Fruit fly (Drosophila melanogaster) whole organism, embryonic: ENCODE results near the gene CG4218.

ENCODE experiments used
- CG1024 ChIP-seq: fragments of 200-800 bp; sonication (Bioruptor generic); IDR thresholded peaks from 2 replicates; pipeline ENCODE4 v1.3.6; 2022; ENCODE audit warnings: missing biosample characterization, missing genetic modification characterization
- CG10543 ChIP-seq: fragments of 200-800 bp; sonication (Bioruptor generic); optimal IDR thresholded peaks from 3 replicates; lab custom pipeline; 2017; ENCODE audit warnings: missing biosample characterization, mild to moderate bottlenecking, missing genetic modification characterization, moderate library complexity
- CG11247 ChIP-seq: fragments of 200-800 bp; sonication (Bioruptor generic); IDR thresholded peaks from 2 replicates; pipeline ENCODE4 v1.3.6; 2022; ENCODE audit warnings: missing biosample characterization, missing genetic modification characterization
- CG1233 ChIP-seq: fragments of 200-800 bp; sonication (Bioruptor generic); optimal IDR thresholded peaks from 4 replicates; lab custom pipeline; 2018; ENCODE audit warnings: missing biosample characterization, mild to moderate bottlenecking, missing genetic modification characterization
- CG13287 ChIP-seq: fragments of 200-800 bp; sonication (Bioruptor generic); IDR thresholded peaks from 2 replicates; pipeline ENCODE4 v1.3.6; 2022; ENCODE audit warnings: missing biosample characterization, missing genetic modification characterization; ENCODE audit not compliant: partially characterized antibody
- CG15073 ChIP-seq: fragments of 200-800 bp; sonication (Bioruptor generic); optimal IDR thresholded peaks from 2 replicates; lab custom pipeline; 2016; ENCODE audit warnings: missing biosample characterization, missing genetic modification characterization
- CG15269 ChIP-seq: fragments of 200-800 bp; sonication (Bioruptor generic); optimal IDR thresholded peaks from 2 replicates; lab custom pipeline; 2018; ENCODE audit warnings: missing biosample characterization, mild to moderate bottlenecking, missing genetic modification characterization, moderate library complexity
- CG17385 ChIP-seq: fragments of 200-800 bp; sonication (Bioruptor generic); optimal IDR thresholded peaks from 3 replicates; lab custom pipeline; 2018; ENCODE audit warnings: missing biosample characterization, mild to moderate bottlenecking, missing genetic modification characterization
- CG18599 ChIP-seq: fragments of 200-800 bp; sonication (Bioruptor generic); optimal IDR thresholded peaks from 3 replicates; lab custom pipeline; 2017; ENCODE audit warnings: missing biosample characterization, missing genetic modification characterization, mild to moderate bottlenecking, moderate library complexity, missing genetic modification reagents
- CG2199 ChIP-seq: fragments of 200-800 bp; sonication (Bioruptor generic); IDR thresholded peaks from 3 replicates; pipeline ENCODE4 v1.3.6; 2022; ENCODE audit warnings: missing biosample characterization, missing genetic modification characterization
- CG33557 ChIP-seq: fragments of 200-800 bp; sonication (Bioruptor generic); optimal IDR thresholded peaks from 2 replicates; lab custom pipeline; 2019; ENCODE audit warnings: missing biosample characterization, mild to moderate bottlenecking, missing genetic modification characterization, moderate library complexity
- CG3995 ChIP-seq: fragments of 200-800 bp; sonication (Bioruptor generic); optimal IDR thresholded peaks from 3 replicates; lab custom pipeline; 2016; ENCODE audit warnings: missing biosample characterization, missing genetic modification characterization
- CG5180 ChIP-seq: fragments of 200-800 bp; sonication (Bioruptor generic); optimal IDR thresholded peaks from 3 replicates; lab custom pipeline; 2017; ENCODE audit warnings: missing biosample characterization, missing genetic modification characterization, mild to moderate bottlenecking, moderate library complexity, missing genetic modification reagents
- CG6654 ChIP-seq: fragments of 200-800 bp; sonication (Bioruptor generic); optimal IDR thresholded peaks from 2 replicates; lab custom pipeline; 2017; ENCODE audit warnings: missing biosample characterization, mild to moderate bottlenecking, missing genetic modification characterization
- CG7839 ChIP-seq: fragments of 200-800 bp; sonication (Bioruptor generic); optimal IDR thresholded peaks from 3 replicates; lab custom pipeline; 2018; ENCODE audit warnings: missing biosample characterization, mild to moderate bottlenecking, missing genetic modification characterization, moderate library complexity
- CG7928 ChIP-seq: fragments of 200-800 bp; sonication (Bioruptor generic); optimal IDR thresholded peaks from 2 replicates; lab custom pipeline; 2017; ENCODE audit warnings: missing biosample characterization, mild to moderate bottlenecking, missing genetic modification characterization
- CG8765 ChIP-seq: fragments of 200-800 bp; sonication (Bioruptor generic); IDR thresholded peaks from 2 replicates; pipeline ENCODE4 v1.3.6; 2022; ENCODE audit warnings: missing biosample characterization, missing genetic modification characterization
- CG9876 ChIP-seq: fragments of 200-800 bp; sonication (Bioruptor generic); optimal IDR thresholded peaks from 2 replicates; lab custom pipeline; 2016; ENCODE audit warnings: missing biosample characterization, missing genetic modification characterization
- CG9932 ChIP-seq: fragments of 200-800 bp; sonication (Bioruptor generic); IDR thresholded peaks from 2 replicates; pipeline ENCODE4 v1.3.6; 2022; ENCODE audit warnings: missing biosample characterization, missing genetic modification characterization
- CkIIα-i1 ChIP-seq: fragments of 200-800 bp; sonication (Bioruptor generic); IDR thresholded peaks from 2 replicates; pipeline ENCODE4 v1.3.6; 2022; ENCODE audit warnings: missing biosample characterization, missing genetic modification characterization
- D19B ChIP-seq: fragments of 200-800 bp; sonication (Bioruptor generic); optimal IDR thresholded peaks from 2 replicates; lab custom pipeline; 2017; ENCODE audit warnings: missing biosample characterization, mild to moderate bottlenecking, missing genetic modification characterization
- Dbx ChIP-seq: fragments of 200-800 bp; sonication (Bioruptor generic); IDR thresholded peaks from 3 replicates; pipeline ENCODE4 v1.3.6; 2022; ENCODE audit warnings: missing biosample characterization, missing genetic modification characterization
- Mrtf ChIP-seq: fragments of 200-800 bp; sonication (Bioruptor generic); IDR thresholded peaks from 3 replicates; pipeline ENCODE4 v1.3.6; 2022; ENCODE audit warnings: missing biosample characterization, missing genetic modification characterization
- Optix ChIP-seq: fragments of 200-800 bp; sonication (Bioruptor generic); IDR thresholded peaks from 3 replicates; pipeline ENCODE4 v1.3.6; 2022; ENCODE audit warnings: missing biosample characterization, missing genetic modification characterization
- Rfx ChIP-seq: fragments of 200-800 bp; sonication (Bioruptor generic); IDR thresholded peaks from 2 replicates; pipeline ENCODE4 v1.3.6; 2022; ENCODE audit warnings: missing biosample characterization, missing genetic modification characterization
- Six4 ChIP-seq: fragments of 200-800 bp; sonication (Bioruptor generic); optimal IDR thresholded peaks from 2 replicates; lab custom pipeline; 2016; ENCODE audit warnings: missing biosample characterization, missing genetic modification characterization
- Taf1 ChIP-seq: fragments of 200-800 bp; sonication (Bioruptor generic); IDR thresholded peaks from 2 replicates; pipeline ENCODE4 v1.3.6; 2022; ENCODE audit warnings: missing biosample characterization, missing genetic modification characterization
- Tbp ChIP-seq: fragments of >200 bp; optimal IDR thresholded peaks from 2 replicates; lab custom pipeline; 2018; ENCODE audit warnings: missing biosample characterization, missing genetic modification characterization
- YL-1 ChIP-seq: fragments of 200-800 bp; sonication (Bioruptor generic); optimal IDR thresholded peaks from 3 replicates; lab custom pipeline; 2017; ENCODE audit warnings: missing biosample characterization, mild to moderate bottlenecking, missing genetic modification characterization
- ab ChIP-seq: fragments of 200-800 bp; sonication (Bioruptor generic); optimal IDR thresholded peaks from 2 replicates; lab custom pipeline; 2016; ENCODE audit warnings: missing biosample characterization, missing genetic modification characterization
- abd-A ChIP-seq: fragments of 200-800 bp; sonication (Bioruptor generic); optimal IDR thresholded peaks from 3 replicates; lab custom pipeline; 2019; ENCODE audit warnings: missing biosample characterization, mild to moderate bottlenecking, missing genetic modification characterization, moderate library complexity
- bab2 ChIP-seq: fragments of 200-800 bp; sonication (Bioruptor generic); optimal IDR thresholded peaks from 2 replicates; lab custom pipeline; 2016; ENCODE audit warnings: missing biosample characterization, missing genetic modification characterization
- chn ChIP-seq: fragments of 200-800 bp; sonication (Bioruptor generic); optimal IDR thresholded peaks from 2 replicates; lab custom pipeline; 2016; ENCODE audit warnings: missing biosample characterization, missing genetic modification characterization
- nom ChIP-seq: fragments of 200-800 bp; sonication (Bioruptor generic); optimal IDR thresholded peaks from 2 replicates; lab custom pipeline; 2017; ENCODE audit warnings: missing biosample characterization, missing genetic modification characterization, mild to moderate bottlenecking, moderate library complexity, missing genetic modification reagents
- pnt ChIP-seq: fragments of 200-800 bp; sonication (Bioruptor generic); optimal IDR thresholded peaks from 3 replicates; lab custom pipeline; 2016; ENCODE audit warnings: missing biosample characterization, missing genetic modification characterization
- ssp ChIP-seq: fragments of 200-800 bp; sonication (Bioruptor generic); IDR thresholded peaks from 2 replicates; pipeline ENCODE4 v1.3.6; 2022; ENCODE audit warnings: missing biosample characterization, missing genetic modification characterization
- stwl ChIP-seq: fragments of 200-800 bp; sonication (Bioruptor generic); optimal IDR thresholded peaks from 3 replicates; lab custom pipeline; 2018; ENCODE audit warnings: missing biosample characterization, mild to moderate bottlenecking, missing genetic modification characterization, moderate library complexity
- tna ChIP-seq: fragments of 200-800 bp; sonication (Bioruptor generic); IDR thresholded peaks from 2 replicates; pipeline ENCODE4 v1.3.6; 2022; ENCODE audit warnings: missing biosample characterization, missing genetic modification characterization; ENCODE audit not compliant: partially characterized antibody
- trem ChIP-seq: fragments of 200-800 bp; optimal IDR thresholded peaks from 3 replicates; lab custom pipeline; 2019; ENCODE audit warnings: missing biosample characterization, mild to moderate bottlenecking, missing genetic modification characterization, moderate library complexity
- vvl ChIP-seq: fragments of 200-800 bp; sonication (Bioruptor generic); IDR thresholded peaks from 2 replicates; pipeline ENCODE4 v1.3.6; 2022; ENCODE audit warnings: missing biosample characterization, missing genetic modification characterization
- wor ChIP-seq: fragments of 200-800 bp; sonication (Bioruptor generic); IDR thresholded peaks from 2 replicates; pipeline ENCODE4 v1.3.6; 2022; ENCODE audit warnings: missing biosample characterization, missing genetic modification characterization

CG4218 gene

dm6 chr2L:14536730-14537427, 12.0 kb downstream of the CG4218 start (continued):
- peak; percentile 29 for TF ChIP-seq nom (GFP tag; lab: Kevin White, UChicago)
- TF ChIP-seq CG6654, result no peak
- no peak for TF ChIP-seq CG3995 (GFP tag; lab: Kevin White, UChicago)
- TF ChIP-seq chn, result no peak
- no peak for TF ChIP-seq Rfx
- no peak for TF ChIP-seq CG9876 (GFP tag; lab: Kevin White, UChicago)
- TF ChIP-seq YL-1, result no peak
- no peak for TF ChIP-seq Optix (GFP tag; lab: Robert Waterston, UW)
- no peak for TF ChIP-seq Dbx
- no peak for TF ChIP-seq CG18599
- no peak for TF ChIP-seq CG15269
- peak; percentile 88 for TF ChIP-seq abd-A (tag; lab: Kevin White, UChicago)
- 0 out of 3 replicates have a peak, but pooled peaks have one; percentile 26 for TF ChIP-seq Mrtf (GFP tag; lab: Robert Waterston, UW)
- TF ChIP-seq stwl, result no peak
- TF ChIP-seq pnt, result no peak
- no peak for TF ChIP-seq tna (GFP tag; lab: Robert Waterston, UW)
- no peak for TF ChIP-seq Tbp (GFP tag; lab: Kevin White, UChicago)
- TF ChIP-seq CG9932 (GFP tag; lab: Robert Waterston, UW), result 0 out of 2 replicates have a peak, but pooled peaks have one; percentile 16
- TF ChIP-seq CG17385 (GFP tag; lab: Kevin White, UChicago), result no peak
- no peak for TF ChIP-seq ab
- TF ChIP-seq CG13287, result no peak
- peak; percentile 58; the same call in 1 of the 3 replicates for TF ChIP-seq CG2199 (GFP tag; lab: Robert Waterston, UW)
- no peak for TF ChIP-seq CG15073 (GFP tag; lab: Kevin White, UChicago)
- no peak for TF ChIP-seq CG8765 (GFP tag; lab: Robert Waterston, UW)
- no peak for TF ChIP-seq CG7839 (tag; lab: Kevin White, UChicago)
- no peak for TF ChIP-seq CG1233 (GFP tag; lab: Kevin White, UChicago)
- peak; percentile 65; the same call in 1 of the 2 replicates for TF ChIP-seq vvl (GFP tag; lab: Robert Waterston, UW)
- no peak for TF ChIP-seq CG5180 (GFP tag; lab: Kevin White, UChicago)
- TF ChIP-seq Taf1, result no peak
- TF ChIP-seq CG10543, result peak; percentile 52
- TF ChIP-seq trem (tag; lab: Kevin White, UChicago), result no peak
- TF ChIP-seq CkIIα-i1 (GFP tag; lab: Robert Waterston, UW), result no peak
- no peak for TF ChIP-seq CG33557 (GFP tag; lab: Kevin White, UChicago)
- TF ChIP-seq CG7928 (GFP tag; lab: Kevin White, UChicago), result no peak
- no peak for TF ChIP-seq D19B (GFP tag; lab: Kevin White, UChicago)
- TF ChIP-seq ssp (GFP tag; lab: Robert Waterston, UW), result no peak
- no peak for TF ChIP-seq CG1024
- no peak for TF ChIP-seq wor (GFP tag; lab: Robert Waterston, UW)
- no peak for TF ChIP-seq Six4
- 0 out of 2 replicates have a peak, but pooled peaks have one; percentile 27 for TF ChIP-seq CG11247 (GFP tag; lab: Robert Waterston, UW)
- no peak for TF ChIP-seq bab2 (GFP tag; lab: Kevin White, UChicago)
